Worm (Caenorhabditis elegans) whole organism, young adult: ENCODE measurements around the gene Y75B12B.11.

Experiments
- B0019.2 ChIP-seq: fragments of 200-800 bp; sonication (Bioruptor generic); conservative IDR thresholded peaks from 2 replicates; pipeline ENCODE4 v1.3.6; 2022; ENCODE audit warnings: missing genetic modification reagents, missing genetic modification characterization, missing compliant biosample characterization
- B0261.1 ChIP-seq: sonication (generic microtip); optimal IDR thresholded peaks from 2 replicates; lab custom pipeline; 2016; ENCODE audit warnings: mild to moderate bottlenecking, missing genetic modification characterization, moderate library complexity, missing compliant biosample characterization
- B0336.3 ChIP-seq: fragments of 200-800 bp; sonication (Bioruptor generic); IDR thresholded peaks from 2 replicates; pipeline ENCODE4 v1.3.6; 2022; ENCODE audit warnings: missing genetic modification characterization, missing compliant biosample characterization
- C06A6.2 ChIP-seq: fragments of 200-800 bp; sonication (Bioruptor generic); conservative IDR thresholded peaks from 2 replicates; pipeline ENCODE4 v1.3.6; 2022; ENCODE audit warnings: missing genetic modification characterization, missing compliant biosample characterization
- F33H1.4 ChIP-seq: fragments of 200-800 bp; sonication (Bioruptor generic); IDR thresholded peaks from 2 replicates; pipeline ENCODE4 v1.3.6; 2022; ENCODE audit warnings: missing genetic modification reagents, missing genetic modification characterization, missing compliant biosample characterization
- F57A8.1 ChIP-seq: fragments of 200-800 bp; sonication (Bioruptor generic); optimal IDR thresholded peaks from 2 replicates; lab custom pipeline; 2018; ENCODE audit warnings: mild to moderate bottlenecking, missing genetic modification characterization, moderate library complexity, missing compliant biosample characterization
- K11D2.4 ChIP-seq: fragments of 200-800 bp; sonication (Bioruptor generic); IDR thresholded peaks from 2 replicates; pipeline ENCODE4 v1.3.6; 2022; ENCODE audit warnings: missing genetic modification reagents, missing genetic modification characterization, missing compliant biosample characterization
- K12H6.12 ChIP-seq: fragments of 200-800 bp; sonication (Bioruptor generic); optimal IDR thresholded peaks from 2 replicates; lab custom pipeline; 2018; ENCODE audit warnings: mild to moderate bottlenecking, missing genetic modification characterization, missing compliant biosample characterization
- Y56A3A.18 ChIP-seq: fragments of 200-800 bp; sonication (Bioruptor generic); IDR thresholded peaks from 2 replicates; pipeline ENCODE4 v1.3.6; 2022; ENCODE audit warnings: missing genetic modification reagents, missing genetic modification characterization, missing compliant biosample characterization
- akir-1 ChIP-seq: fragments of 200-800 bp; sonication (Bioruptor generic); optimal IDR thresholded peaks from 2 replicates; lab custom pipeline; 2018; ENCODE audit warnings: mild to moderate bottlenecking, missing genetic modification characterization, moderate library complexity, missing compliant biosample characterization
- attf-5 ChIP-seq: fragments of 200-800 bp; sonication (Bioruptor generic); optimal IDR thresholded peaks from 2 replicates; lab custom pipeline; 2018; ENCODE audit warnings: mild to moderate bottlenecking, missing genetic modification characterization, missing compliant biosample characterization
- bed-2 ChIP-seq: fragments of 200-800 bp; sonication (Bioruptor generic); IDR thresholded peaks from 2 replicates; pipeline ENCODE4 v1.3.6; 2022; ENCODE audit warnings: missing genetic modification reagents, missing genetic modification characterization, missing compliant biosample characterization
- ccch-3 ChIP-seq: fragments of 200-800 bp; sonication (Bioruptor generic); optimal IDR thresholded peaks from 2 replicates; lab custom pipeline; 2018; ENCODE audit warnings: mild to moderate bottlenecking, missing genetic modification characterization, missing compliant biosample characterization
- ceh-27 ChIP-seq: fragments of 200-800 bp; sonication (Bioruptor generic); optimal IDR thresholded peaks from 2 replicates; lab custom pipeline; 2018; ENCODE audit warnings: mild to moderate bottlenecking, missing genetic modification characterization, moderate library complexity, missing compliant biosample characterization
- ceh-40 ChIP-seq: fragments of 200-800 bp; sonication (Bioruptor generic); IDR thresholded peaks from 2 replicates; pipeline ENCODE4 v1.3.6; 2022; ENCODE audit warnings: missing genetic modification characterization, missing compliant biosample characterization
- ceh-91 ChIP-seq: fragments of 200-800 bp; sonication (Bioruptor generic); IDR thresholded peaks from 2 replicates; pipeline ENCODE4 v1.3.6; 2022; ENCODE audit warnings: missing genetic modification reagents, missing genetic modification characterization, missing compliant biosample characterization
- dox-1 ChIP-seq: fragments of 200-800 bp; sonication (Bioruptor generic); IDR thresholded peaks from 2 replicates; pipeline ENCODE4 v1.3.6; 2022; ENCODE audit warnings: missing genetic modification reagents, missing genetic modification characterization, missing compliant biosample characterization
- egrh-3 ChIP-seq: fragments of 200-800 bp; sonication (Bioruptor generic); IDR thresholded peaks from 2 replicates; pipeline ENCODE4 v1.3.6; 2022; ENCODE audit warnings: missing genetic modification reagents, missing genetic modification characterization, missing compliant biosample characterization
- ekl-4 ChIP-seq: fragments of 200-800 bp; sonication (Bioruptor generic); IDR thresholded peaks from 2 replicates; pipeline ENCODE4 v1.3.6; 2022; ENCODE audit warnings: missing genetic modification reagents, missing genetic modification characterization, missing compliant biosample characterization
- gei-17 ChIP-seq: fragments of 200-800 bp; sonication (Bioruptor generic); optimal IDR thresholded peaks from 2 replicates; lab custom pipeline; 2018; ENCODE audit warnings: mild to moderate bottlenecking, missing genetic modification characterization, missing compliant biosample characterization
- hlh-12 ChIP-seq: sonication (generic microtip); optimal IDR thresholded peaks from 2 replicates; lab custom pipeline; 2016; ENCODE audit warnings: missing genetic modification characterization, missing compliant biosample characterization
- let-526 ChIP-seq: fragments of 200-800 bp; sonication (Bioruptor generic); IDR thresholded peaks from 2 replicates; pipeline ENCODE4 v1.3.6; 2022; ENCODE audit warnings: missing genetic modification reagents, missing genetic modification characterization, missing compliant biosample characterization
- let-607 ChIP-seq, 2 experiments: fragments of 200-800 bp in 1 of 2; sonication (Bioruptor generic) in 1 of 2; sonication (generic microtip) in 1 of 2; optimal IDR thresholded peaks; 2 replicates each; lab custom pipeline; 2016 to 2018; ENCODE audit warnings: mild to moderate bottlenecking in 2 of 2, missing compliant biosample characterization in 2 of 2, missing genetic modification characterization in 2 of 2, moderate library complexity in 2 of 2, missing genotype in 1 of 2
- lin-26 ChIP-seq: fragments of 200-800 bp; sonication (Bioruptor generic); IDR thresholded peaks from 2 replicates; pipeline ENCODE4 v1.3.6; 2022; ENCODE audit warnings: missing genetic modification reagents, missing genetic modification characterization, missing compliant biosample characterization
- mes-4 ChIP-seq: sonication (generic microtip); optimal IDR thresholded peaks from 2 replicates; lab custom pipeline; 2016; ENCODE audit warnings: missing genotype, missing genetic modification characterization, missing compliant biosample characterization
- nfyb-1 ChIP-seq: fragments of 200-800 bp; sonication (Bioruptor generic); IDR thresholded peaks from 2 replicates; pipeline ENCODE4 v1.3.6; 2022; ENCODE audit warnings: missing genetic modification reagents, missing genetic modification characterization, missing compliant biosample characterization
- nhr-27 ChIP-seq: fragments of 200-800 bp; sonication (Bioruptor generic); optimal IDR thresholded peaks from 2 replicates; lab custom pipeline; 2018; ENCODE audit warnings: mild to moderate bottlenecking, missing genetic modification characterization, moderate library complexity, missing compliant biosample characterization
- nhr-80 ChIP-seq: sonication (generic microtip); optimal IDR thresholded peaks from 2 replicates; lab custom pipeline; 2016; ENCODE audit warnings: missing genetic modification characterization, missing compliant biosample characterization
- pha-4 ChIP-seq: fragments of 150-350 bp; sonication (generic microtip); optimal IDR thresholded peaks from 2 replicates; lab custom pipeline; 2014; ENCODE audit warnings: missing biosample characterization, missing genetic modification reagents, missing genetic modification characterization
- rpc-1 ChIP-seq, 2 experiments: fragments of 150-350 bp in 1 of 2; sonication (generic microtip) in 1 of 2; optimal IDR thresholded peaks; 2 replicates each; lab custom pipeline; 2014 to 2018; ENCODE audit warnings: missing biosample characterization in 1 of 2, missing genetic modification characterization in 1 of 2, missing genetic modification reagents in 1 of 2, missing genotype in 1 of 2
- sdz-38 ChIP-seq: sonication (generic microtip); optimal IDR thresholded peaks from 2 replicates; lab custom pipeline; 2016; ENCODE audit warnings: missing genotype, missing genetic modification characterization, missing compliant biosample characterization
- snpc-3.4 ChIP-seq: sonication (generic microtip); optimal IDR thresholded peaks from 2 replicates; lab custom pipeline; 2017; ENCODE audit warnings: missing genetic modification characterization, mild to moderate bottlenecking, missing compliant biosample characterization, antibody characterized with exemption, moderate library complexity, missing genotype, missing genetic modification reagents
- somi-1 ChIP-seq: fragments of 200-800 bp; sonication (Bioruptor generic); optimal IDR thresholded peaks from 2 replicates; lab custom pipeline; 2018; ENCODE audit warnings: mild to moderate bottlenecking, missing genetic modification characterization, missing compliant biosample characterization
- sptf-2 ChIP-seq: fragments of 200-800 bp; sonication (Bioruptor generic); optimal IDR thresholded peaks from 2 replicates; lab custom pipeline; 2018; ENCODE audit warnings: mild to moderate bottlenecking, missing genetic modification characterization, missing compliant biosample characterization
- tbx-9 ChIP-seq: sonication (generic microtip); optimal IDR thresholded peaks from 2 replicates; lab custom pipeline; 2016; ENCODE audit warnings: borderline replicate concordance, missing genetic modification characterization, inconsistent platforms, missing compliant biosample characterization
- ztf-18 ChIP-seq: sonication (generic microtip); optimal IDR thresholded peaks from 2 replicates; lab custom pipeline; 2016; ENCODE audit warnings: missing genotype, mild to moderate bottlenecking, missing genetic modification characterization, missing compliant biosample characterization
- ztf-22 ChIP-seq: fragments of 200-800 bp; sonication (Bioruptor generic); optimal IDR thresholded peaks from 2 replicates; lab custom pipeline; 2018; ENCODE audit warnings: mild to moderate bottlenecking, missing genetic modification characterization, moderate library complexity, missing compliant biosample characterization

The Y75B12B.11 gene

ce11 chrV:15226206-15226605, 35.1 kb downstream of the Y75B12B.11 start:
- TF ChIP-seq nhr-80 (tag; lab: Kevin White, UChicago), result no peak
- no peak for TF ChIP-seq ceh-27
- no peak for TF ChIP-seq attf-5
- TF ChIP-seq tbx-9 (tag; lab: Kevin White, UChicago), result no peak
- TF ChIP-seq, all 124 proteins: peak for 0

ce11 chrV:15230243-15230642, 39.1 kb downstream of the Y75B12B.11 start, which contains the start of gene srw-15:
srw-15 (plus strand) TSS chrV:15230543.
- TF ChIP-seq nfyb-1 (GFP tag; lab: Robert Waterston, UW), result no peak
- TF ChIP-seq ceh-27, result no peak
- TF ChIP-seq B0261.1 (tag; lab: Kevin White, UChicago), result no peak
- no peak for TF ChIP-seq Y56A3A.18 (GFP tag; lab: Robert Waterston, UW)
- no peak for TF ChIP-seq C06A6.2 (GFP tag; lab: Robert Waterston, UW)
- no peak for TF ChIP-seq ztf-18 (tag; lab: Kevin White, UChicago)
- no peak for TF ChIP-seq F33H1.4 (GFP tag; lab: Robert Waterston, UW)
- no peak for TF ChIP-seq ccch-3 (GFP tag; lab: Kevin White, UChicago)
- no peak for TF ChIP-seq dox-1 (GFP tag; lab: Robert Waterston, UW)
- TF ChIP-seq mes-4, result no peak
- TF ChIP-seq pha-4, result no peak
- TF ChIP-seq K11D2.4 (GFP tag; lab: Robert Waterston, UW), result no peak
- no peak for TF ChIP-seq let-526 (GFP tag; lab: Robert Waterston, UW)
- TF ChIP-seq hlh-12 (tag; lab: Kevin White, UChicago), result no peak
- TF ChIP-seq sptf-2 (GFP tag; lab: Kevin White, UChicago), result no peak

- no peak for TF ChIP-seq akir-1 (GFP tag; lab: Kevin White, UChicago)
- TF ChIP-seq bed-2 (GFP tag; lab: Robert Waterston, UW), result no peak
- TF ChIP-seq nfyb-1 (GFP tag; lab: Robert Waterston, UW), result no peak
- no peak for TF ChIP-seq B0019.2 (GFP tag; lab: Robert Waterston, UW)
- TF ChIP-seq somi-1 (GFP tag; lab: Kevin White, UChicago), result no peak
- TF ChIP-seq B0261.1 (tag; lab: Kevin White, UChicago), result no peak
- TF ChIP-seq gei-17, result no peak
- TF ChIP-seq nhr-27 (tag; lab: Kevin White, UChicago), result no peak
- TF ChIP-seq tbx-9 (tag; lab: Kevin White, UChicago), result no peak
- TF ChIP-seq rpc-1 (optimal IDR thresholded peaks at IDR 0.05; lab: Kevin White, UChicago), result no peak
- TF ChIP-seq rpc-1 (tag; optimal IDR thresholded peaks at IDR 0.05; lab: Kevin White, UChicago), result no peak
- TF ChIP-seq let-607 (tag; optimal IDR thresholded peaks at IDR 0.05; lab: Kevin White, UChicago), result no peak
- TF ChIP-seq ztf-22 (GFP tag; lab: Kevin White, UChicago), result no peak
- no peak for TF ChIP-seq ekl-4 (GFP tag; lab: Robert Waterston, UW)
- TF ChIP-seq B0336.3, result no peak
- TF ChIP-seq K12H6.12 (tag; lab: Kevin White, UChicago), result no peak
- no peak for TF ChIP-seq ceh-91
- no peak for TF ChIP-seq ceh-40 (GFP tag; lab: Robert Waterston, UW)
- TF ChIP-seq F57A8.1, result no peak
These were observed 41.1 kb downstream of the Y75B12B.11 start, which contains the start of gene srw-13 for ce11 chrV:15232200-15232599. srw-13 (plus strand) TSS chrV:15232500.

ce11 chrV:15235661-15236060, 44.6 kb downstream of the Y75B12B.11 start, which contains the start of gene nhr-164:
nhr-164 (minus strand) TSS chrV:15235761.
- no peak for TF ChIP-seq lin-26 (GFP tag; lab: Robert Waterston, UW)
- no peak for TF ChIP-seq sptf-2 (GFP tag; lab: Kevin White, UChicago)
- TF ChIP-seq ekl-4 (GFP tag; lab: Robert Waterston, UW), result no peak
- no peak for TF ChIP-seq snpc-3.4 (tag; lab: Kevin White, UChicago)
- no peak for TF ChIP-seq sdz-38 (tag; lab: Kevin White, UChicago)
- no peak for TF ChIP-seq bed-2 (GFP tag; lab: Robert Waterston, UW)
- no peak for TF ChIP-seq egrh-3 (GFP tag; lab: Robert Waterston, UW)
